Fruit fly (Drosophila melanogaster) whole organism: ENCODE results near the gene CG34332.

Experiments
- CG8478 ChIP-seq: fragments of >200 bp; optimal IDR thresholded peaks from 2 replicates; lab custom pipeline; 2018; ENCODE audit warnings: inconsistent platforms
- EcR ChIP-seq, 2 experiments: fragments of >200 bp; optimal IDR thresholded peaks; 2 replicates each; lab custom pipeline; 2017; ENCODE audit warnings: missing biosample characterization in 2 of 2, missing genetic modification characterization in 2 of 2, missing genetic modification reagents in 2 of 2
- psq ChIP-seq: fragments of >200 bp; optimal IDR thresholded peaks from 2 replicates; lab custom pipeline; 2017

- TF ChIP-seq CG8478 (lab: Kevin White, UChicago) (no peak), psq (lab: Kevin White, UChicago) (no peak), EcR (GFP tag; optimal IDR thresholded peaks at IDR 0.05; lab: Kevin White, UChicago) (no peak)
Measured at dm6 chrX:20104987-20105386, 35.8 kb upstream of the CG34332 start.
